Worm (Caenorhabditis elegans) whole organism, L3 larva: ENCODE measurements around the gene glna-2.

Experiments
- fos-1 ChIP-seq: fragments of 150-350 bp; optimal IDR thresholded peaks from 2 replicates; lab custom pipeline; 2014; ENCODE audit warnings: missing biosample characterization, missing genetic modification characterization
- nhr-67 ChIP-seq: fragments of 150-350 bp; optimal IDR thresholded peaks from 2 replicates; lab custom pipeline; 2014; ENCODE audit warnings: missing biosample characterization, missing genetic modification characterization
- nhr-76 ChIP-seq: fragments of 150-350 bp; sonication (generic microtip); optimal IDR thresholded peaks from 5 replicates; lab custom pipeline; 2014; ENCODE audit warnings: missing biosample characterization, missing genetic modification characterization
- pha-4 ChIP-seq: fragments of 150-350 bp; optimal IDR thresholded peaks from 2 replicates; lab custom pipeline; 2014; ENCODE audit warnings: missing biosample characterization, missing genetic modification reagents, missing genetic modification characterization
- zag-1 ChIP-seq: fragments of 150-350 bp; optimal IDR thresholded peaks from 2 replicates; lab custom pipeline; 2014; ENCODE audit warnings: missing biosample characterization, missing genetic modification characterization

- TF ChIP-seq zag-1 (tag; lab: Kevin White, UChicago): no peak
- no peak for TF ChIP-seq nhr-67
- TF ChIP-seq fos-1 (tag; lab: Kevin White, UChicago): peak; percentile 36
- no peak for TF ChIP-seq nhr-76
- TF ChIP-seq pha-4 (tag; lab: Kevin White, UChicago): peak; percentile 67
These were observed 19.8 kb downstream of the glna-2 start for ce11 chrII:8028246-8028694.
